Worm (Caenorhabditis elegans): Measurements from ENCODE around the gene tomm-40.

Gene tomm-40

DNA sequence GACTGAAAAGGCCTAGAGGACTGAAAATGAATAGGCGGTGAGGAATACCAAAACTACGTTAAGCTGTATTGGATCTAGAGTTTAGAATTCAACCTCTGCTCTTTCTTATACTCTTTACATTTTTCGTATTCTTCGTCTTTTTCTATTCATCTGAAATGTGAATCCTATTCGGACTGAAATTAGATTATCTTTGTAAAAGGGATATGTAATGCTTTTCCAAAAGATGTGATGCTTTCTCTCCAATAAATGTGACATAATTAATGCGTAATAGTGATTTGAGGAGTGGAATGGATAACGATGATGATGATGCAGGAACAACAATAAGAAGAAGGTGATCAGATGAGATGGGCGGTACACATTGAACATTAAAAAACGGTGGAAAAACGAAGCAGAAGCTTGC is 24.7 kb downstream of the tomm-40 start:
- TF ChIP-seq egl-27 (tag; optimal IDR thresholded peaks at IDR 0.05) = no peak
- no peak for TF ChIP-seq lin-39 (tag; optimal IDR thresholded peaks at IDR 0.05)
- no peak for TF ChIP-seq hlh-4 (tag; optimal IDR thresholded peaks at IDR 0.05)
- peak; percentile 30 for TF ChIP-seq lin-14 (GFP tag; optimal IDR thresholded peaks at IDR 0.05)
- TF ChIP-seq fos-1 (tag; optimal IDR thresholded peaks at IDR 0.05) = no peak
- peak; percentile 34 for TF ChIP-seq fkh-10 (GFP tag; optimal IDR thresholded peaks at IDR 0.05)
- TF ChIP-seq swsn-7 (tag; optimal IDR thresholded peaks at IDR 0.05) = no peak
- no peak for TF ChIP-seq mdl-1 (tag; optimal IDR thresholded peaks at IDR 0.05)
- TF ChIP-seq dsc-1 (tag; optimal IDR thresholded peaks at IDR 0.05) = peak; percentile 54
- TF ChIP-seq C04F5.9 (tag; optimal IDR thresholded peaks at IDR 0.05) = no peak
- no peak for TF ChIP-seq aha-1 (tag; optimal IDR thresholded peaks at IDR 0.05)

DNA sequence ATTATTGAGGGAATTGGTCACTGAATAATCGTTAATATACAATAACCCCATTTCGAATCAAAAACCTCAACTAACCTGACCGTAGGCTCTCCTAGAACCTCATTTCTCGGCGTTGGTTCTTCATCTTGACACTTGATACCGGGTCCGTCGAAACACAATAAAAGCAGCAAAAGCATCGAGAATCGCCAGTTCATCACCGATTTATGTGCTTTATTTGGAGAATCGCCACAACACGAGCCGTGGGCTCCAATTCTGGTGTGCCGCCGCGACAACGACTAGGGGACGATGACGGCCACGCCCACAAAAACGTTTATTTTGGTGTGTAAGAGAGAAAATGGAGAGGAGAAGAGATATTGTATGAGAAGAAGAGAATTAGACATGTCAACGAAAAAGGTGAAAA is 26.0 kb downstream of the tomm-40 start, which contains the start of gene cutl-15:
TSS of gene cutl-15 (minus strand) at position 298 of the 400 bp plus-strand sequence.
- TF ChIP-seq vab-15 (tag; optimal IDR thresholded peaks at IDR 0.05) = no peak
- TF ChIP-seq aly-2 (tag; optimal IDR thresholded peaks at IDR 0.05) = no peak

DNA sequence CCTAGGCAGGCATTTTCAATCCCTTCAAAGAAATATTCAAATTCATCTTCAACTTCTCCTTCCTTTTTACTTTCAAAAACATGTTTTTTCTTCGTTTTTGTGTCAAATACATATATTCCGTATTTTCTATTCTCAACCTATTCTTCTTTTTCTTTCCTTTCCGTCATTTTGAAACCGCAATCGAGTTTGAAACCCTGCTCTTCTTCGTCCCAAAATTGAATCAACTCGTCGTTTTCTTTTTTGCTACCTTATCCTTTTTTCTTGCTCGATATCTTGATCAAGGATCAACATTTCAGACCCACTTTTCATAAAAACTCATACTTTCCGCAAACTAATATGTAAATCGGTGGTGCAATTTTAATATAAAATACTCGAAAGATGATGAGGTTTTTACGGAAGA is 28.2 kb downstream of the tomm-40 start:
- TF ChIP-seq egl-13 (tag; optimal IDR thresholded peaks at IDR 0.05) (no peak), unc-30 (tag; optimal IDR thresholded peaks at IDR 0.05) (no peak), sptf-1 (tag; optimal IDR thresholded peaks at IDR 0.05) (no peak), lin-14 (GFP tag; optimal IDR thresholded peaks at IDR 0.05) (peak; percentile 42), hlh-4 (tag; optimal IDR thresholded peaks at IDR 0.05) (no peak), nhr-84 (tag; optimal IDR thresholded peaks at IDR 0.05) (no peak), unc-98 (GFP tag; IDR thresholded peaks at IDR 0.05) (no peak), ama-1 (optimal IDR thresholded peaks at IDR 0.05) (no peak), mdl-1 (tag; optimal IDR thresholded peaks at IDR 0.05) (no peak), fkh-10 (GFP tag; optimal IDR thresholded peaks at IDR 0.05) (peak; percentile 61), fkh-8 (tag; optimal IDR thresholded peaks at IDR 0.05) (no peak), C16A3.4 (tag; optimal IDR thresholded peaks at IDR 0.05) (no peak)

DNA sequence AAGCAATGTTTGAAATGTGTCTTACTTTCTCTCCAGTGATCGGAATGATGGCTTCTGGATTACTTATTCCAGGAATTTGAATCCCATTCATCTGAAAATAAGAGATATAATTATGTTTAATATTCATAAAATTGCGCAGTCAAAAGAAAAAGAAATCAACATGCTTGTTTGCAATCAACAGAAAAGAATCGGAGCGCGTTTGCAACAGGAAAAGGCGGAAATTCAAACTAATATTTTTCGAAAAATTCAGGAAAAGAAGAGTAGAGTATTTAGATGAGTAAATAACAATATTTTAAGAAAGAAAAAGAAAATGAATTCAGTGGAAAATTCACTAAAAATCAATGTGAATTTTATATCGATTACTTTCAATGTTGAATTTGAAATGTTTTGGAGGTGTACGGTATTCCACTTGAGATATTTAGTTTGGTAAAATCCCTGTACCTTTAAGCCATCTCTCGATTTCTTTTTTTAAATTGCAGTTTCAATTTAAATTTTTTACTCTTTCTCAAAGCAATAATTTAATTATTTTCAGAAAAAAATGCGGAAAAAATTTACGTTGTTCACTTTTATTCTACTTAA is 32.9 kb downstream of the tomm-40 start, which contains the start of the genes set-17 and T21B10.4:
TSS of gene set-17 (minus strand) at position 127 of the 579 bp plus-strand sequence.
TSS of gene T21B10.4 (plus strand) at position 533 of the 579 bp plus-strand sequence.
- no peak for TF ChIP-seq unc-86 (tag; optimal IDR thresholded peaks at IDR 0.05)
- no peak for TF ChIP-seq nhr-76 (tag; optimal IDR thresholded peaks at IDR 0.05)
- TF ChIP-seq jun-1 (tag; optimal IDR thresholded peaks at IDR 0.05) = no peak
- TF ChIP-seq lin-39 (tag; optimal IDR thresholded peaks at IDR 0.05) = no peak
- TF ChIP-seq elt-2 (tag; optimal IDR thresholded peaks at IDR 0.05) = no peak
- TF ChIP-seq lin-14 (GFP tag; optimal IDR thresholded peaks at IDR 0.05) = no peak
- no peak for TF ChIP-seq snpc-4 (tag; optimal IDR thresholded peaks at IDR 0.05)
- TF ChIP-seq sox-4 (tag; optimal IDR thresholded peaks at IDR 0.05) = peak; percentile 24
- TF ChIP-seq irx-1 (tag; optimal IDR thresholded peaks at IDR 0.05) = no peak
- no peak for TF ChIP-seq pqm-1 (tag; optimal IDR thresholded peaks at IDR 0.05)
- no peak for TF ChIP-seq isw-1 (GFP tag; IDR thresholded peaks at IDR 0.05)
- TF ChIP-seq pax-3 (tag; optimal IDR thresholded peaks at IDR 0.05) = no peak
- TF ChIP-seq snu-23 (GFP tag; optimal IDR thresholded peaks at IDR 0.05) = peak; percentile 11
- peak; percentile 72 to 90 (median 85) for TF ChIP-seq dpl-1 (GFP tag; optimal IDR thresholded peaks at IDR 0.05)
- no peak for TF ChIP-seq C04F5.9 (tag; optimal IDR thresholded peaks at IDR 0.05)
- no peak for TF ChIP-seq nhr-84 (tag; optimal IDR thresholded peaks at IDR 0.05)
- TF ChIP-seq ceh-63 (GFP tag; optimal IDR thresholded peaks at IDR 0.05) = no peak
- TF ChIP-seq nhr-20 (tag; optimal IDR thresholded peaks at IDR 0.05) = peak; percentile 34
- no peak for TF ChIP-seq unc-30 (tag; optimal IDR thresholded peaks at IDR 0.05)
- TF ChIP-seq nhr-11 (tag; optimal IDR thresholded peaks at IDR 0.05) = no peak
- no peak for TF ChIP-seq fkh-10 (GFP tag; optimal IDR thresholded peaks at IDR 0.05)
- no peak for TF ChIP-seq fkh-4 (tag; optimal IDR thresholded peaks at IDR 0.05; ENCODE audit: borderline replicate concordance)
- TF ChIP-seq lsy-2 (tag; optimal IDR thresholded peaks at IDR 0.05) = peak; percentile 24 to 67
- TF ChIP-seq C16A3.4 (tag; optimal IDR thresholded peaks at IDR 0.05) = peak; percentile 51
- no peak for TF ChIP-seq zag-1 (tag; optimal IDR thresholded peaks at IDR 0.05)
- no peak for TF ChIP-seq tbx-2 (tag; optimal IDR thresholded peaks at IDR 0.05)
- TF ChIP-seq efl-3 (GFP tag; optimal IDR thresholded peaks at IDR 0.05) = no peak
- peak; percentile 1 for TF ChIP-seq swsn-7 (tag; optimal IDR thresholded peaks at IDR 0.05)
- TF ChIP-seq nhr-85 (tag) = no peak
- TF ChIP-seq dsc-1 (tag; optimal IDR thresholded peaks at IDR 0.05) = no peak
- TF ChIP-seq xbp-1 (tag; optimal IDR thresholded peaks at IDR 0.05) = no peak
- TF ChIP-seq nhr-47 (tag; optimal IDR thresholded peaks at IDR 0.05) = peak; percentile 26
- TF ChIP-seq vab-15 (tag; optimal IDR thresholded peaks at IDR 0.05) = no peak
- TF ChIP-seq ceh-82 (tag; optimal IDR thresholded peaks at IDR 0.05) = no peak
- TF ChIP-seq lin-35 (GFP tag; optimal IDR thresholded peaks at IDR 0.05) = peak; percentile 76 to 94
- no peak for TF ChIP-seq unc-98 (GFP tag; IDR thresholded peaks at IDR 0.05)
- no peak for TF ChIP-seq egl-27 (tag; optimal IDR thresholded peaks at IDR 0.05)

Data from whole organism, L1 larva.